Worm (Caenorhabditis elegans) whole organism, L2 larva: ENCODE data around the gene msp-38.

Experiments
- alr-1 ChIP-seq: fragments of 150-350 bp; optimal IDR thresholded peaks from 2 replicates; lab custom pipeline; 2014; ENCODE audit warnings: missing biosample characterization, missing genetic modification characterization
- skn-1 ChIP-seq: sonication (generic microtip); optimal IDR thresholded peaks from 2 replicates; lab custom pipeline; 2017; ENCODE audit warnings: missing biosample characterization, missing genetic modification characterization
- snpc-4 ChIP-seq: fragments of 150-350 bp; optimal IDR thresholded peaks from 2 replicates; lab custom pipeline; 2014; ENCODE audit warnings: missing biosample characterization, missing genetic modification characterization
- ztf-4 ChIP-seq: fragments of 150-350 bp; optimal IDR thresholded peaks from 2 replicates; lab custom pipeline; 2014; ENCODE audit warnings: missing biosample characterization, missing genetic modification characterization

DNA sequence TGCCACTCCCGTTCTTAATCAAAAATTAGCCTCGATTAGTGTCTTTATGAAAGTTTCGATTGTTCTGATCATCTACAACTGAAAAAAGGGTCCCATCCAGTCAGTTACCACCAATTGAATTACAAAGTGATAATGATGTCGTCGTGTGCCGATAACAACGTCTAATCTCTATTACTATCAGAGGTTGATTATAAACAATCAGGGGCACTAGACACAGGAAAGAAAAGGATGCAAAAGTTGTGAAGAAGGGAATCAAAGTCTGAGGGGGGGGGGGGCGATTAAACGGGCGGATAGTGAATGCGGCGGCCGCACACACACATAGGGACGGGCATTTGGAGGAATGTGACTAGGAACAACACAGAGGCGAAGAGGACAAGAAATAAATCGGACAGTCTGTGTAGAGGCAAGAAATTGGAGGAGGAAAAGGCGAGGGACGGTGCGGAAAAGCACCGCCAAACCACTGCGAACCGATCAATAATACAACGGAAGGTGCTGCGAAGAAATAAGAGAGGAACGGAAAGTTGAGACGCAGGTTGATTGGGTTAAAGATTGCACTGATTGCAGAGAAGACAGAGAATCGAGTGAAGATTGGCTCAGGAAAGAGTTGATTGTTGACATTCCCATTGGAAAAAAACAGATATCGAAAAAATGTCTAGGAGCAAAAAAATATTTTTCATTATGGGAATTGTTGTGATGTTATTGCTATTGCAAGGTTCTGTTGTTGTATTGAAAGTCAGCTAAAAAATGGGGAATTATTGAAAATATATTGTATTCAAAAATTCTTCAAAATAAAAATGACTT lies 31.6 kb upstream of the msp-38 start:
- TF ChIP-seq alr-1: no peak
- TF ChIP-seq snpc-4 (tag; lab: Kevin White, UChicago): no peak
- no peak for TF ChIP-seq skn-1 (tag; lab: Kevin White, UChicago)
- no peak for TF ChIP-seq ztf-4 (tag; lab: Kevin White, UChicago)
